Fruit fly (Drosophila melanogaster) whole organism, embryonic: ENCODE results near the gene mfr.
A peak's percentile ranks its signal among the peaks of the same experiment; 100 is the strongest.

Source experiments
- B-H2 ChIP-seq: fragments of 200-800 bp; sonication (Bioruptor generic); optimal IDR thresholded peaks from 2 replicates; lab custom pipeline; 2018; ENCODE audit warnings: missing biosample characterization, mild to moderate bottlenecking, missing genetic modification characterization
- CG10654 ChIP-seq: fragments of 200-800 bp; sonication (Bioruptor generic); optimal IDR thresholded peaks from 2 replicates; lab custom pipeline; 2016; ENCODE audit warnings: missing biosample characterization, missing genetic modification characterization
- CG10959 ChIP-seq: fragments of 200-800 bp; sonication (Bioruptor generic); IDR thresholded peaks from 2 replicates; pipeline ENCODE4 v1.3.6; 2022; ENCODE audit warnings: missing biosample characterization, missing genetic modification characterization
- CG13424 ChIP-seq: fragments of 200-800 bp; sonication (Bioruptor generic); optimal IDR thresholded peaks from 2 replicates; lab custom pipeline; 2019; ENCODE audit warnings: missing biosample characterization, mild to moderate bottlenecking, missing genetic modification characterization, moderate library complexity
- CG15269 ChIP-seq: fragments of 200-800 bp; sonication (Bioruptor generic); optimal IDR thresholded peaks from 2 replicates; lab custom pipeline; 2018; ENCODE audit warnings: missing biosample characterization, mild to moderate bottlenecking, missing genetic modification characterization, moderate library complexity
- CG1529 ChIP-seq: fragments of 200-800 bp; sonication (Bioruptor generic); optimal IDR thresholded peaks from 3 replicates; lab custom pipeline; 2018; ENCODE audit warnings: missing biosample characterization, missing genetic modification characterization
- CG15696 ChIP-seq: fragments of 200-800 bp; sonication (Bioruptor generic); optimal IDR thresholded peaks from 2 replicates; lab custom pipeline; 2019; ENCODE audit warnings: missing biosample characterization, mild to moderate bottlenecking, missing genetic modification characterization, moderate library complexity
- CG18599 ChIP-seq: fragments of 200-800 bp; sonication (Bioruptor generic); optimal IDR thresholded peaks from 3 replicates; lab custom pipeline; 2017; ENCODE audit warnings: missing biosample characterization, missing genetic modification characterization, mild to moderate bottlenecking, moderate library complexity, missing genetic modification reagents
- CG2120 ChIP-seq: fragments of 200-800 bp; sonication (Bioruptor generic); optimal IDR thresholded peaks from 3 replicates; lab custom pipeline; 2016; ENCODE audit warnings: missing biosample characterization, missing genetic modification characterization
- CG34376 ChIP-seq: fragments of 200-800 bp; sonication (Bioruptor generic); optimal IDR thresholded peaks from 2 replicates; lab custom pipeline; 2018; ENCODE audit warnings: missing biosample characterization, mild to moderate bottlenecking, missing genetic modification characterization
- CG3838 ChIP-seq: fragments of 200-800 bp; sonication (Bioruptor generic); optimal IDR thresholded peaks from 3 replicates; lab custom pipeline; 2016; ENCODE audit warnings: missing biosample characterization, missing genetic modification characterization
- CG4424 ChIP-seq: fragments of 200-800 bp; sonication (Bioruptor generic); optimal IDR thresholded peaks from 3 replicates; lab custom pipeline; 2016; ENCODE audit warnings: missing biosample characterization, missing genetic modification characterization
- CG4707 ChIP-seq: fragments of 200-800 bp; sonication (Bioruptor generic); optimal IDR thresholded peaks from 2 replicates; lab custom pipeline; 2018; ENCODE audit warnings: missing biosample characterization, mild to moderate bottlenecking, missing genetic modification characterization, moderate library complexity
- CG6791 ChIP-seq: fragments of 200-800 bp; sonication (Bioruptor generic); IDR thresholded peaks from 3 replicates; pipeline ENCODE4 v1.3.6; 2022; ENCODE audit warnings: missing biosample characterization, missing genetic modification characterization; ENCODE audit not compliant: partially characterized antibody
- CG7963 ChIP-seq: fragments of 200-800 bp; sonication (Bioruptor generic); IDR thresholded peaks from 3 replicates; pipeline ENCODE4 v1.3.6; 2022; ENCODE audit warnings: missing biosample characterization, missing genetic modification characterization; ENCODE audit not compliant: partially characterized antibody
- CG7987 ChIP-seq: fragments of 200-800 bp; sonication (Bioruptor generic); optimal IDR thresholded peaks from 2 replicates; lab custom pipeline; 2018; ENCODE audit warnings: missing biosample characterization, mild to moderate bottlenecking, missing genetic modification characterization, moderate library complexity
- E2f2 ChIP-seq: fragments of 200-800 bp; sonication (Bioruptor generic); IDR thresholded peaks from 2 replicates; pipeline ENCODE4 v1.3.6; 2022; ENCODE audit warnings: missing biosample characterization, missing genetic modification characterization
- Gsc ChIP-seq: fragments of 200-800 bp; sonication (Bioruptor generic); IDR thresholded peaks from 2 replicates; pipeline ENCODE4 v1.3.6; 2022; ENCODE audit warnings: missing biosample characterization, missing genetic modification characterization
- HLH54F ChIP-seq: fragments of 200-800 bp; sonication (Bioruptor generic); optimal IDR thresholded peaks from 3 replicates; lab custom pipeline; 2016; ENCODE audit warnings: missing biosample characterization, missing genetic modification characterization
- Med ChIP-seq: fragments of 200-800 bp; sonication (Bioruptor generic); peaks from one replicate; lab custom pipeline; 2016; ENCODE audit warnings: missing biosample characterization, missing genetic modification characterization, mild to moderate bottlenecking, inconsistent platforms, moderate library complexity
- Nf-YB ChIP-seq: fragments of 200-800 bp; sonication (Bioruptor generic); optimal IDR thresholded peaks from 3 replicates; lab custom pipeline; 2019; ENCODE audit warnings: missing biosample characterization, mild to moderate bottlenecking, missing genetic modification characterization, moderate library complexity
- Pdp1 ChIP-seq, 2 experiments: fragments of 200-800 bp; sonication (Bioruptor generic); optimal IDR thresholded peaks; 3 replicates each; lab custom pipeline; 2016; ENCODE audit warnings: missing biosample characterization in 2 of 2, missing genetic modification characterization in 2 of 2, mild to moderate bottlenecking in 1 of 2, moderate library complexity in 1 of 2
- Six4 ChIP-seq: fragments of 200-800 bp; sonication (Bioruptor generic); optimal IDR thresholded peaks from 2 replicates; lab custom pipeline; 2016; ENCODE audit warnings: missing biosample characterization, missing genetic modification characterization
- Sox102F ChIP-seq: fragments of 200-800 bp; sonication (Bioruptor generic); optimal IDR thresholded peaks from 2 replicates; lab custom pipeline; 2018; ENCODE audit warnings: missing biosample characterization, mild to moderate bottlenecking, missing genetic modification characterization, moderate library complexity
- Sry-δ ChIP-seq: fragments of 200-800 bp; sonication (Bioruptor generic); optimal IDR thresholded peaks from 2 replicates; lab custom pipeline; 2016; ENCODE audit warnings: missing biosample characterization, missing genetic modification characterization
- Trl ChIP-seq, 3 experiments: fragments of >200 bp in 2 of 3; fragments of 200-800 bp in 1 of 3; sonication (Bioruptor generic) in 1 of 3; optimal IDR thresholded peaks; 2 replicates in 1 of 3; 3 replicates in 2 of 3; lab custom pipeline; 2016 to 2017; ENCODE audit warnings: missing biosample characterization in 1 of 3, missing genetic modification characterization in 1 of 3
- Usf ChIP-seq: fragments of 200-800 bp; sonication (Bioruptor generic); optimal IDR thresholded peaks from 2 replicates; lab custom pipeline; 2017; ENCODE audit warnings: missing genotype, missing biosample characterization, missing genetic modification characterization
- Xrp1 ChIP-seq: fragments of 200-800 bp; sonication (Bioruptor generic); IDR thresholded peaks from 2 replicates; pipeline ENCODE4 v1.3.6; 2022; ENCODE audit warnings: missing biosample characterization, missing genetic modification characterization
- YL-1 ChIP-seq: fragments of 200-800 bp; sonication (Bioruptor generic); optimal IDR thresholded peaks from 3 replicates; lab custom pipeline; 2017; ENCODE audit warnings: missing biosample characterization, mild to moderate bottlenecking, missing genetic modification characterization
- chinmo ChIP-seq: fragments of 200-800 bp; sonication (Bioruptor generic); IDR thresholded peaks from 4 replicates; pipeline ENCODE4 v1.3.6; 2022; ENCODE audit warnings: missing biosample characterization, missing genetic modification characterization; ENCODE audit not compliant: partially characterized antibody
- croc ChIP-seq: fragments of 200-800 bp; sonication (Bioruptor generic); conservative IDR thresholded peaks from 3 replicates; pipeline ENCODE4 v1.3.6; 2022; ENCODE audit warnings: missing biosample characterization, missing genetic modification characterization
- dan ChIP-seq: fragments of 200-800 bp; sonication (Bioruptor generic); IDR thresholded peaks from 2 replicates; pipeline ENCODE4 v1.3.6; 2022; ENCODE audit warnings: missing biosample characterization, missing genetic modification characterization
- en ChIP-seq: fragments of 200-800 bp; sonication (Bioruptor generic); optimal IDR thresholded peaks from 2 replicates; lab custom pipeline; 2016; ENCODE audit warnings: missing biosample characterization, missing genetic modification characterization
- h ChIP-seq: fragments of >200 bp; optimal IDR thresholded peaks from 2 replicates; lab custom pipeline; 2017
- hb ChIP-seq: fragments of 200-800 bp; sonication (Bioruptor generic); IDR thresholded peaks from 3 replicates; pipeline ENCODE4 v1.3.6; 2022; ENCODE audit warnings: missing biosample characterization, missing genetic modification characterization; ENCODE audit not compliant: partially characterized antibody
- her ChIP-seq: fragments of 200-800 bp; sonication (Bioruptor generic); optimal IDR thresholded peaks from 2 replicates; lab custom pipeline; 2016; ENCODE audit warnings: missing biosample characterization, missing genetic modification characterization
- hth ChIP-seq: fragments of >200 bp; optimal IDR thresholded peaks from 2 replicates; lab custom pipeline; 2017; ENCODE audit warnings: inconsistent platforms
- nerfin-1 ChIP-seq: fragments of 200-800 bp; sonication (Bioruptor generic); optimal IDR thresholded peaks from 3 replicates; lab custom pipeline; 2019; ENCODE audit warnings: missing biosample characterization, mild to moderate bottlenecking, missing genetic modification characterization, moderate library complexity
- otp ChIP-seq: fragments of 200-800 bp; sonication (Bioruptor generic); IDR thresholded peaks from 3 replicates; pipeline ENCODE4, ENCODE4 v1.3.6; 2022; ENCODE audit warnings: missing biosample characterization, missing genetic modification characterization
- pzg ChIP-seq: fragments of 200-800 bp; sonication (Bioruptor generic); optimal IDR thresholded peaks from 3 replicates; lab custom pipeline; 2018; ENCODE audit warnings: missing biosample characterization, mild to moderate bottlenecking, missing genetic modification characterization, moderate library complexity
- sd ChIP-seq: fragments of 200-800 bp; sonication (Bioruptor generic); optimal IDR thresholded peaks from 3 replicates; lab custom pipeline; 2018; ENCODE audit warnings: missing biosample characterization, mild to moderate bottlenecking, missing genetic modification characterization, moderate library complexity
- sens ChIP-seq: fragments of 200-800 bp; sonication (Bioruptor generic); peaks from one replicate; lab custom pipeline; 2016; ENCODE audit warnings: missing biosample characterization, missing genetic modification characterization
- sens-2 ChIP-seq: fragments of 200-800 bp; sonication (Bioruptor generic); IDR thresholded peaks from 2 replicates; pipeline ENCODE4 v1.3.6; 2022; ENCODE audit warnings: missing biosample characterization, missing genetic modification characterization
- sim ChIP-seq: fragments of 200-800 bp; sonication (Bioruptor generic); IDR thresholded peaks from 2 replicates; pipeline ENCODE4 v1.3.6; 2022; ENCODE audit warnings: missing biosample characterization, missing genetic modification characterization
- stwl ChIP-seq: fragments of 200-800 bp; sonication (Bioruptor generic); optimal IDR thresholded peaks from 3 replicates; lab custom pipeline; 2018; ENCODE audit warnings: missing biosample characterization, mild to moderate bottlenecking, missing genetic modification characterization, moderate library complexity
- toy ChIP-seq: fragments of 200-800 bp; sonication (Bioruptor generic); IDR thresholded peaks from 2 replicates; pipeline ENCODE4 v1.3.6; 2022; ENCODE audit warnings: missing biosample characterization, missing genetic modification characterization
- trem ChIP-seq: fragments of 200-800 bp; optimal IDR thresholded peaks from 3 replicates; lab custom pipeline; 2019; ENCODE audit warnings: missing biosample characterization, mild to moderate bottlenecking, missing genetic modification characterization, moderate library complexity
- ttk ChIP-seq: fragments of 200-800 bp; sonication (Bioruptor generic); IDR thresholded peaks from 2 replicates; pipeline ENCODE4 v2.1.2; 2022; ENCODE audit warnings: missing biosample characterization, missing genetic modification characterization
- twi ChIP-seq: fragments of 200-800 bp; optimal IDR thresholded peaks from 2 replicates; lab custom pipeline; 2019; ENCODE audit warnings: missing biosample characterization, mild to moderate bottlenecking, missing genetic modification characterization, moderate library complexity
- zfh1 ChIP-seq: fragments of 200-800 bp; sonication (Bioruptor generic); IDR thresholded peaks from 3 replicates; pipeline ENCODE4 v1.3.6; 2022; ENCODE audit warnings: missing biosample characterization, missing genetic modification characterization

The mfr gene

DNA sequence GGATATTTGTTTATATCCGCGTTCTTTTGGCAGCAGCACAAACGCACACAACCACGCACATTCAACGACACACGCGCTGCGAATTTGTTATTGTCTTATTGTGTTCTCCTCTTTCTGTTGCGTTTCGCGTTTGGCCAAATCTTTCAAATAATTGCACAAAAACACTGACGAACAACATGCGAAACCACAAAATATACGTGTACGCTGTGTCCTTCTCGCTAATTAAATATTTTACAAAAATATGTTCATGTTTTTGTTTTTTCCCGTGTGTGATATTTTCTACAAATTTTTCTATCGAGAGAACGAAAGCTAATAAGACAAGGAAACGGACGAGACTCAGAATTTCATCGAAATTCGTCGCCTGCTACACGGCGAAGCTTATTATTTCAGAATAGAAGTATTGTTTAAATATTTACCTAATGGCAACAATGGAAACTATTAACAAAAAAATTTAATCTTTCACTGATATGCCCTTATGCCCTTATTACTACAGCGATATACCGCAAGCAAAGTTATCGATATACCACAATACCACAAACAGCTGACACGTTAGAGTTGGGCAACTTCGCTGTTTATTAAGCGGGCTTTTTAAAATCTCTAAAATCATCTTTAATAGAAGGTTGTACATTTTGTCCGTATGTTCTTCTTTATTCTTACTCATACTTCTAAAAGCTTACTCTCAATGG lies 41.6 kb upstream of the mfr start, which contains the start of the genes CG43783 and orb2 (continued):
- TF ChIP-seq Med (GFP tag; lab: Kevin White, UChicago) = peak; percentile 32
- peak; percentile 53 for TF ChIP-seq pzg (GFP tag; lab: Kevin White, UChicago)
- TF ChIP-seq E2f2 (GFP tag; lab: Robert Waterston, UW) = peak; percentile 89
- TF ChIP-seq twi (tag; lab: Kevin White, UChicago) = no peak
- TF ChIP-seq CG4707 = no peak
- TF ChIP-seq Xrp1 (GFP tag; lab: Robert Waterston, UW) = no peak
- TF ChIP-seq Usf (GFP tag; lab: Kevin White, UChicago) = no peak
- no peak for TF ChIP-seq hth (lab: Kevin White, UChicago)
- no peak for TF ChIP-seq en (GFP tag; lab: Kevin White, UChicago)
- TF ChIP-seq Sox102F (GFP tag; lab: Kevin White, UChicago) = no peak
- no peak for TF ChIP-seq Six4 (GFP tag; lab: Kevin White, UChicago)
- 0 out of 3 replicates have a peak, but pooled peaks have one; percentile 56 for TF ChIP-seq CG7963
- TF ChIP-seq dan (GFP tag; lab: Robert Waterston, UW) = no peak
- no peak for TF ChIP-seq CG13424 (tag; lab: Kevin White, UChicago)
- TF ChIP-seq HLH54F (GFP tag; lab: Kevin White, UChicago) = no peak
- TF ChIP-seq sens-2 (GFP tag; lab: Robert Waterston, UW) = no peak
- TF ChIP-seq hb (GFP tag; lab: Robert Waterston, UW) = peak; percentile 71; the same call in 2 of the 3 replicates
- peak; percentile 71 for TF ChIP-seq Sry-δ
- TF ChIP-seq CG7987 (GFP tag; lab: Kevin White, UChicago) = no peak
- TF ChIP-seq CG18599 (GFP tag; lab: Kevin White, UChicago) = no peak
- no peak for TF ChIP-seq CG10959 (GFP tag; lab: Robert Waterston, UW)
- no peak for TF ChIP-seq CG15696
- no peak for TF ChIP-seq zfh1 (GFP tag; lab: Robert Waterston, UW)
- no peak for TF ChIP-seq croc (GFP tag; lab: Robert Waterston, UW)
- no peak for TF ChIP-seq nerfin-1
- no peak for TF ChIP-seq CG34376
- TF ChIP-seq CG3838 (GFP tag; lab: Kevin White, UChicago) = no peak
- TF ChIP-seq sens (GFP tag; lab: Kevin White, UChicago) = peak; percentile 62
- TF ChIP-seq ttk = no peak
- TF ChIP-seq CG6791 (GFP tag; lab: Robert Waterston, UW) = peak; percentile 66; the same call in 2 of the 3 replicates
- no peak for TF ChIP-seq sim
- TF ChIP-seq CG10654 (GFP tag; lab: Kevin White, UChicago) = no peak
- peak; percentile 55 for TF ChIP-seq stwl (tag; lab: Kevin White, UChicago)
- no peak for TF ChIP-seq Nf-YB (GFP tag; lab: Kevin White, UChicago)
- TF ChIP-seq CG15269 (tag; lab: Kevin White, UChicago) = no peak
- no peak for TF ChIP-seq Pdp1 (GFP tag; optimal IDR thresholded peaks at IDR 0.05; lab: Kevin White, UChicago)
- no peak; the same call in 3 of the 4 replicates for TF ChIP-seq chinmo (GFP tag; lab: Robert Waterston, UW)
- no peak for TF ChIP-seq CG4424 (GFP tag; lab: Kevin White, UChicago)
- no peak for TF ChIP-seq CG2120 (GFP tag; lab: Kevin White, UChicago)
- peak; percentile 40 for TF ChIP-seq trem
- no peak for TF ChIP-seq CG1529 (GFP tag; lab: Kevin White, UChicago)
- peak; percentile 21 for TF ChIP-seq sd (tag; lab: Kevin White, UChicago)
- no peak for TF ChIP-seq Gsc
- TF ChIP-seq YL-1 (GFP tag; lab: Kevin White, UChicago) = no peak
- TF ChIP-seq B-H2 = no peak
- TF ChIP-seq Trl (optimal IDR thresholded peaks at IDR 0.05; lab: Kevin White, UChicago) = no peak
- no peak for TF ChIP-seq Trl (GFP tag; optimal IDR thresholded peaks at IDR 0.05; lab: Kevin White, UChicago)
- TF ChIP-seq her (GFP tag; lab: Kevin White, UChicago) = no peak
- TF ChIP-seq h (lab: Kevin White, UChicago) = no peak
- no peak for TF ChIP-seq otp
- TF ChIP-seq toy = no peak
